Worm (Caenorhabditis elegans) whole organism, L2 larva: Measurements from ENCODE around the gene F11E6.6.
A peak's percentile ranks its signal among the peaks of the same experiment; 100 is the strongest.

ENCODE experiments used
- C34F6.9 ChIP-seq: fragments of 150-350 bp; optimal IDR thresholded peaks from 2 replicates; lab custom pipeline; 2014; ENCODE audit warnings: missing biosample characterization, missing genetic modification characterization
- F13H6.1 ChIP-seq: sonication (generic microtip); optimal IDR thresholded peaks from 2 replicates; lab custom pipeline; 2016; ENCODE audit warnings: missing genetic modification characterization, missing compliant biosample characterization
- Y55F3AM.14 ChIP-seq: fragments of 200-800 bp; sonication (Bioruptor generic); optimal IDR thresholded peaks from 2 replicates; lab custom pipeline; 2018; ENCODE audit warnings: mild to moderate bottlenecking, missing genetic modification characterization, missing compliant biosample characterization
- ZK546.5 ChIP-seq: sonication (generic microtip); optimal IDR thresholded peaks from 2 replicates; lab custom pipeline; 2017; ENCODE audit warnings: missing biosample characterization, missing genetic modification characterization
- alr-1 ChIP-seq: fragments of 150-350 bp; optimal IDR thresholded peaks from 2 replicates; lab custom pipeline; 2014; ENCODE audit warnings: missing biosample characterization, missing genetic modification characterization
- aly-2 ChIP-seq: fragments of 150-350 bp; optimal IDR thresholded peaks from 2 replicates; lab custom pipeline; 2014; ENCODE audit warnings: missing biosample characterization, missing genetic modification characterization
- ama-1 ChIP-seq: fragments of 150-350 bp; optimal IDR thresholded peaks from 2 replicates; lab custom pipeline; 2018; ENCODE audit warnings: inconsistent platforms
- blmp-1 ChIP-seq: sonication (generic microtip); optimal IDR thresholded peaks from 2 replicates; lab custom pipeline; 2017; ENCODE audit warnings: missing genetic modification characterization, mild to moderate bottlenecking, missing compliant biosample characterization, antibody characterized with exemption, moderate library complexity; ENCODE audit not compliant: insufficient read depth
- ceh-16 ChIP-seq: fragments of 150-350 bp; optimal IDR thresholded peaks from 2 replicates; lab custom pipeline; 2014; ENCODE audit warnings: missing biosample characterization, missing genetic modification characterization
- ceh-82 ChIP-seq: fragments of 150-350 bp; optimal IDR thresholded peaks from 2 replicates; lab custom pipeline; 2014; ENCODE audit warnings: missing biosample characterization, missing genetic modification characterization
- crh-2 ChIP-seq: sonication (generic microtip); optimal IDR thresholded peaks from 2 replicates; lab custom pipeline; 2017; ENCODE audit warnings: missing biosample characterization, missing genetic modification characterization
- dmd-4 ChIP-seq: sonication (generic microtip); optimal IDR thresholded peaks from 2 replicates; lab custom pipeline; 2017; ENCODE audit warnings: missing biosample characterization, missing genetic modification characterization
- elt-1 ChIP-seq: fragments of 150-350 bp; optimal IDR thresholded peaks from 2 replicates; lab custom pipeline; 2014; ENCODE audit warnings: missing biosample characterization, missing genetic modification characterization
- fos-1 ChIP-seq: fragments of 150-350 bp; optimal IDR thresholded peaks from 2 replicates; lab custom pipeline; 2014; ENCODE audit warnings: missing biosample characterization, missing genetic modification characterization
- gmeb-1 ChIP-seq: fragments of 150-350 bp; optimal IDR thresholded peaks from 2 replicates; lab custom pipeline; 2014; ENCODE audit warnings: missing biosample characterization, missing genetic modification characterization
- lin-11 ChIP-seq: fragments of 150-350 bp; sonication (generic microtip); optimal IDR thresholded peaks from 2 replicates; lab custom pipeline; 2014; ENCODE audit warnings: missing biosample characterization, missing genetic modification characterization, inconsistent platforms, mixed read lengths
- lin-13 ChIP-seq: fragments of 150-350 bp; optimal IDR thresholded peaks from 2 replicates; lab custom pipeline; 2014; ENCODE audit warnings: missing biosample characterization, missing genetic modification reagents, missing genetic modification characterization
- lin-39 ChIP-seq: fragments of 150-350 bp; optimal IDR thresholded peaks from 2 replicates; lab custom pipeline; 2014; ENCODE audit warnings: missing biosample characterization, missing genetic modification reagents, missing genetic modification characterization
- lsy-2 ChIP-seq, 2 experiments: fragments of 150-350 bp in 1 of 2; sonication (generic microtip) in 1 of 2; optimal IDR thresholded peaks; 2 replicates each; lab custom pipeline; 2014 to 2017; ENCODE audit warnings: missing biosample characterization in 2 of 2, missing genetic modification characterization in 2 of 2
- mab-5 ChIP-seq: fragments of 150-350 bp; optimal IDR thresholded peaks from 2 replicates; lab custom pipeline; 2014; ENCODE audit warnings: missing biosample characterization, missing genetic modification characterization
- mbf-1 ChIP-seq: sonication (generic microtip); optimal IDR thresholded peaks from 2 replicates; lab custom pipeline; 2017; ENCODE audit warnings: missing biosample characterization, missing genetic modification characterization
- mdl-1 ChIP-seq, 2 experiments: fragments of 150-350 bp in 1 of 2; sonication (generic microtip) in 1 of 2; optimal IDR thresholded peaks; 2 replicates each; lab custom pipeline; 2017; ENCODE audit warnings: missing biosample characterization in 2 of 2, missing genetic modification characterization in 2 of 2
- nhr-11 ChIP-seq: fragments of 150-350 bp; optimal IDR thresholded peaks from 2 replicates; lab custom pipeline; 2014; ENCODE audit warnings: missing biosample characterization, missing genetic modification characterization
- nhr-129 ChIP-seq: fragments of 150-350 bp; optimal IDR thresholded peaks from 2 replicates; lab custom pipeline; 2014; ENCODE audit warnings: missing biosample characterization, missing genetic modification characterization
- nhr-237 ChIP-seq: fragments of 150-350 bp; optimal IDR thresholded peaks from 2 replicates; lab custom pipeline; 2014; ENCODE audit warnings: missing biosample characterization, missing genetic modification characterization
- nhr-25 ChIP-seq: fragments of 150-350 bp; sonication (generic microtip); optimal IDR thresholded peaks from 3 replicates; lab custom pipeline; 2014; ENCODE audit warnings: missing biosample characterization, missing genetic modification characterization
- peb-1 ChIP-seq: fragments of 150-350 bp; optimal IDR thresholded peaks from 2 replicates; lab custom pipeline; 2014; ENCODE audit warnings: missing biosample characterization, missing genetic modification characterization
- sem-4 ChIP-seq: fragments of 150-350 bp; optimal IDR thresholded peaks from 2 replicates; lab custom pipeline; 2014; ENCODE audit warnings: missing biosample characterization, missing genetic modification reagents, missing genetic modification characterization
- skn-1 ChIP-seq: sonication (generic microtip); optimal IDR thresholded peaks from 2 replicates; lab custom pipeline; 2017; ENCODE audit warnings: missing biosample characterization, missing genetic modification characterization
- sma-3 ChIP-seq: sonication (generic microtip); optimal IDR thresholded peaks from 2 replicates; lab custom pipeline; 2016; ENCODE audit warnings: missing genetic modification reagents, missing genetic modification characterization, missing compliant biosample characterization
- sma-9 ChIP-seq, 2 experiments: fragments of 150-350 bp in 1 of 2; sonication (generic microtip) in 1 of 2; optimal IDR thresholded peaks; 2 replicates each; lab custom pipeline; 2014 to 2016; ENCODE audit warnings: missing genetic modification characterization in 2 of 2, mild to moderate bottlenecking in 1 of 2, missing biosample characterization in 1 of 2, missing compliant biosample characterization in 1 of 2, missing genetic modification reagents in 1 of 2, moderate library complexity in 1 of 2
- unc-39 ChIP-seq: fragments of 150-350 bp; optimal IDR thresholded peaks from 2 replicates; lab custom pipeline; 2014; ENCODE audit warnings: missing biosample characterization, missing genetic modification characterization
- unc-55 ChIP-seq: fragments of 150-350 bp; sonication (generic microtip); optimal IDR thresholded peaks from 3 replicates; lab custom pipeline; 2014; ENCODE audit warnings: missing biosample characterization, missing genetic modification reagents, missing genetic modification characterization
- ztf-11 ChIP-seq: sonication (generic microtip); optimal IDR thresholded peaks from 2 replicates; lab custom pipeline; 2017; ENCODE audit warnings: missing biosample characterization, missing genetic modification characterization
- ztf-4 ChIP-seq: fragments of 150-350 bp; optimal IDR thresholded peaks from 2 replicates; lab custom pipeline; 2014; ENCODE audit warnings: missing biosample characterization, missing genetic modification characterization

F11E6.6 gene

DNA sequence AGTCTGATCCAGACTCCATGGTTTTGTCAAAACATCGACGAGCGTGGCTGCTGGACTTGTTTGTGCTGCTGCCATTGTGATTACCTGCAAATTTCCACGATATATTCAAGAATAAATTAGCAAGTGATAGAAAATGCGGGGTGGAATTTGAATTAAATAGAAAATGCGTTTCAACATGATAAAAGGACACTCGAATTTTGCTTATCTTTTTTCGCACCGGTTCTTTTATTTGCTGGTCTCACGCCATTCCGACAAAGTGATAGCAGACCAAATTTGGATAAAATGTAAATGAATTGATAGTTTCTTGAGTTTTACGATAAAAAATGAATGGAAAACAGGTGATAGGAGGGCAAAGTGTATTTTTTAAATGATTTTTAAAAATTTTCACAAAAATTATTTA lies 1.5 kb upstream of the F11E6.6 start, which contains the start of gene elo-2:
TSS of gene elo-2 (minus strand) at position 84 of the 400 bp plus-strand sequence.
- TF ChIP-seq fos-1: peak; percentile 30
- no peak for TF ChIP-seq sem-4 (tag; lab: Kevin White, UChicago)
- no peak for TF ChIP-seq ceh-82 (tag; lab: Kevin White, UChicago)
- TF ChIP-seq crh-2 (tag; lab: Kevin White, UChicago): peak; percentile 9
- TF ChIP-seq aly-2 (tag; lab: Kevin White, UChicago): no peak
- TF ChIP-seq gmeb-1: peak; percentile 40
- no peak for TF ChIP-seq peb-1
- TF ChIP-seq sma-9 (GFP tag; optimal IDR thresholded peaks at IDR 0.05; lab: Kevin White, UChicago): peak; percentile 59
- TF ChIP-seq sma-9 (tag; optimal IDR thresholded peaks at IDR 0.05; lab: Kevin White, UChicago): no peak

- no peak for TF ChIP-seq mdl-1 (tag; optimal IDR thresholded peaks at IDR 0.05; lab: Kevin White, UChicago)
- no peak for TF ChIP-seq nhr-25
- TF ChIP-seq lsy-2 (tag; optimal IDR thresholded peaks at IDR 0.05; lab: Kevin White, UChicago): no peak
- TF ChIP-seq ZK546.5 (tag; lab: Kevin White, UChicago): no peak
- no peak for TF ChIP-seq nhr-11 (tag; lab: Kevin White, UChicago)
- TF ChIP-seq nhr-237: no peak
- TF ChIP-seq ama-1 (lab: Kevin White, UChicago): no peak
- TF ChIP-seq ztf-4 (tag; lab: Kevin White, UChicago): no peak
- no peak for TF ChIP-seq C34F6.9 (tag; lab: Kevin White, UChicago)
- TF ChIP-seq Y55F3AM.14 (GFP tag; lab: Kevin White, UChicago): no peak
- TF ChIP-seq skn-1 (tag; lab: Kevin White, UChicago): no peak
- TF ChIP-seq gmeb-1: no peak
- TF ChIP-seq F13H6.1: no peak
- TF ChIP-seq unc-55 (GFP tag; lab: Kevin White, UChicago): no peak
Measured at ce11 chrIV:17463108-17463608, 2.6 kb downstream of the F11E6.6 start, which contains the start of gene F11E6.10. Gene F11E6.10 (minus strand): TSS chrIV:17463158.

DNA sequence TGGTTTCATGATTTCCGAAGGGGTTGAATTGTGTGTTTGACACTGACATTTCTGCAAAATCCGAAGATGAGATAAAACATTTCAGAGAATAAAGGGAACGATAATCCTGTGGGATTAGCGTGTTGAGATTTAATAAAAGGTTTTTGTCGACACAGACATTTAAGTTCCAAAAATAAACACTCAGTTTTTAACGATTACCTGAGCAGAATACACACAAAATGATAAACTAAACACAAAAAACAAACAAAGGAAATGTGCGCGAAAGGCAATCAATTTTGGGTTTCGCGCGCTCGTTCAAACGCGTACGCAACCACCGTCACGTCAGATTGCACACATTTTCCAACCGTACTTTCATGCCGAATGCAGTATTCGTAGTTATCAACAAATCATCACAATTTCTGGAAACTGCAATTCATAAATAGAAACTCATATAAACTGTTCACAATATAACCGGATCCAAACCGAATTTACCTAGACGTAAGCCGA lies 4.5 kb downstream of the F11E6.6 start, which contains the start of gene rif-1.1:
TSS of gene rif-1.1 (minus strand) at position 51 of the 486 bp plus-strand sequence.
- TF ChIP-seq lin-13 (GFP tag; lab: Kevin White, UChicago): peak; percentile 23
- peak; percentile 72 for TF ChIP-seq unc-55 (GFP tag; lab: Kevin White, UChicago)
- TF ChIP-seq C34F6.9 (tag; lab: Kevin White, UChicago): peak; percentile 19
- peak; percentile 2 for TF ChIP-seq sma-3
- TF ChIP-seq lsy-2 (tag; optimal IDR thresholded peaks at IDR 0.05; lab: Kevin White, UChicago): peak in 1 of 2 experiments; percentile 86
- no peak for TF ChIP-seq ceh-16 (tag; lab: Kevin White, UChicago)
- TF ChIP-seq lin-39 (tag; lab: Kevin White, UChicago): no peak
- TF ChIP-seq nhr-129: peak; percentile 49
- TF ChIP-seq blmp-1 (tag; lab: Kevin White, UChicago): no peak
- TF ChIP-seq gmeb-1: peak; percentile 86

DNA sequence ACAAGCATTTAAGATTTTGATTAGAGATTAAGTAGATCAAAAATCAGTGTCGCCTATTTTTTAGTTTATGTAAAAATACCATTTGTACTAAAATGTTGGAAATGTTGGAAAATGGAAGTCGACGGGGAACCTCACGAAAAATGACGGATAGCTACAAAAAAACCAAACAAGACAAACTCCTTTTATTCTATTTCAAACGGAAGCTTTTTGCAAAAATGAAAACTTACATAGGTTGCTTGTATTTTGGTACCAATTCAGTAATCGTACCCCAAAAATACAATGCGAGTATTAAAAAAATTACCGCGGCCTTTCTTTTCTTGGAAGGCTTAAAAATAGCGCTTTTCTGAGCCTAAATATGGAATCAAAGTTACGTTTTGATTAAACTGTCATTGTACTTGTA lies 11.8 kb downstream of the F11E6.6 start:
- no peak for TF ChIP-seq elt-1 (tag; lab: Kevin White, UChicago)
- TF ChIP-seq peb-1: no peak
- no peak for TF ChIP-seq ZK546.5 (tag; lab: Kevin White, UChicago)
- no peak for TF ChIP-seq nhr-237
- TF ChIP-seq alr-1 (tag; lab: Kevin White, UChicago): no peak
- no peak for TF ChIP-seq dmd-4
- TF ChIP-seq ceh-82 (tag; lab: Kevin White, UChicago): no peak
- TF ChIP-seq fos-1: no peak
- no peak for TF ChIP-seq ama-1 (lab: Kevin White, UChicago)
- TF ChIP-seq C34F6.9 (tag; lab: Kevin White, UChicago): no peak

DNA sequence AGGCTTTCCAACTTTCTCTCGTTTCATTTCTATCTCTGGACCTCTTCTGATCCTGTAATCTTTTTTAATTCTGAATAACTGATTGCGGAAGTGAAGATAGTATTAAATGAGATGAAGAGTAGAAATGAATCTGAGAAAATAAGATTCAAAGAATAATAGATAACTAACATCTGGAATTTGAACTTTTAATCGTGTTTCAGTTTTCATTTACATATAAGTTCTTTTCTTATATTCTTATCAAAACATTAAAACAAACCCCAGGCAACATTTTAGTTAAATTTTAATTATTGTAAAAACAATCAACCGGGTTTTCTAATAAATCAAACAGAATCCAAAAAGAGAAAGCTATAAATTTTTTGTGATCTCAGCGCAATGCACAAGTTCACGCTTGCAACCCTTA lies 12.6 kb downstream of the F11E6.6 start:
- TF ChIP-seq ama-1 (lab: Kevin White, UChicago) (no peak), dmd-4 (no peak), aly-2 (tag; lab: Kevin White, UChicago) (no peak), crh-2 (tag; lab: Kevin White, UChicago) (no peak), nhr-25 (no peak), mab-5 (no peak), ztf-11 (no peak), mbf-1 (no peak), unc-39 (tag; lab: Kevin White, UChicago) (no peak), lin-11 (no peak)
